Fruit fly (Drosophila melanogaster) whole organism, embryonic: ENCODE results near the gene Osi12.

Experiments
- Adf1 ChIP-seq: fragments of 200-800 bp; sonication (Bioruptor generic); IDR thresholded peaks from 2 replicates; pipeline ENCODE4 v1.3.6; 2022; ENCODE audit warnings: missing biosample characterization, missing genetic modification characterization
- Awh ChIP-seq: fragments of 200-800 bp; sonication (Bioruptor generic); IDR thresholded peaks from 2 replicates; pipeline ENCODE4, ENCODE4 v1.3.6; 2022; ENCODE audit warnings: missing biosample characterization, missing genetic modification characterization
- CG10147 ChIP-seq: fragments of 200-800 bp; sonication (Bioruptor generic); optimal IDR thresholded peaks from 2 replicates; lab custom pipeline; 2019; ENCODE audit warnings: missing biosample characterization, mild to moderate bottlenecking, missing genetic modification characterization, moderate library complexity
- CG11456 ChIP-seq: fragments of 200-800 bp; sonication (Bioruptor generic); IDR thresholded peaks from 3 replicates; pipeline ENCODE4 v1.3.6; 2022; ENCODE audit warnings: missing biosample characterization, missing genetic modification characterization
- CG12155 ChIP-seq: fragments of 200-800 bp; sonication (Bioruptor generic); optimal IDR thresholded peaks from 3 replicates; lab custom pipeline; 2016; ENCODE audit warnings: missing biosample characterization, missing genetic modification characterization
- CG14014 ChIP-seq: fragments of 200-800 bp; sonication (Bioruptor generic); IDR thresholded peaks from 2 replicates; pipeline ENCODE4 v1.3.6; 2022; ENCODE audit warnings: missing biosample characterization, missing genetic modification characterization
- CG14965 ChIP-seq: fragments of 200-800 bp; sonication (Bioruptor generic); optimal IDR thresholded peaks from 2 replicates; lab custom pipeline; 2016; ENCODE audit warnings: missing biosample characterization, missing genetic modification characterization, borderline replicate concordance
- CG1602 ChIP-seq: fragments of 200-800 bp; sonication (Bioruptor generic); optimal IDR thresholded peaks from 3 replicates; lab custom pipeline; 2016; ENCODE audit warnings: missing biosample characterization, missing genetic modification characterization
- CG1603 ChIP-seq: fragments of 200-800 bp; sonication (Bioruptor generic); optimal IDR thresholded peaks from 2 replicates; lab custom pipeline; 2019; ENCODE audit warnings: missing biosample characterization, mild to moderate bottlenecking, missing genetic modification characterization, moderate library complexity
- CG16863 ChIP-seq: fragments of 200-800 bp; sonication (Bioruptor generic); optimal IDR thresholded peaks from 3 replicates; lab custom pipeline; 2016; ENCODE audit warnings: missing biosample characterization, missing genetic modification characterization
- CG17829 ChIP-seq: fragments of 200-800 bp; optimal IDR thresholded peaks from 2 replicates; lab custom pipeline; 2019; ENCODE audit warnings: missing biosample characterization, mild to moderate bottlenecking, missing genetic modification characterization, moderate library complexity
- CG2875 ChIP-seq: fragments of 200-800 bp; sonication (Bioruptor generic); optimal IDR thresholded peaks from 2 replicates; lab custom pipeline; 2017; ENCODE audit warnings: missing biosample characterization, mild to moderate bottlenecking, missing genetic modification characterization, missing genetic modification reagents
- CG2889 ChIP-seq: fragments of 200-800 bp; sonication (Bioruptor generic); IDR thresholded peaks from 3 replicates; pipeline ENCODE4 v1.3.6; 2022; ENCODE audit warnings: missing biosample characterization, missing genetic modification characterization
- CG3726 ChIP-seq: fragments of 200-800 bp; sonication (Bioruptor generic); IDR thresholded peaks from 3 replicates; pipeline ENCODE4, ENCODE4 v1.3.6; 2022; ENCODE audit warnings: missing biosample characterization, missing genetic modification characterization
- CG6683 ChIP-seq: fragments of 200-800 bp; sonication (Bioruptor generic); optimal IDR thresholded peaks from 2 replicates; lab custom pipeline; 2017; ENCODE audit warnings: missing biosample characterization, mild to moderate bottlenecking, missing genetic modification characterization, missing genetic modification reagents
- CG6689 ChIP-seq: fragments of 200-800 bp; sonication (Bioruptor generic); IDR thresholded peaks from 2 replicates; pipeline ENCODE4 v1.3.6; 2022; ENCODE audit warnings: missing biosample characterization, missing genetic modification characterization
- CG7928 ChIP-seq: fragments of 200-800 bp; sonication (Bioruptor generic); optimal IDR thresholded peaks from 2 replicates; lab custom pipeline; 2017; ENCODE audit warnings: missing biosample characterization, mild to moderate bottlenecking, missing genetic modification characterization
- CG7963 ChIP-seq: fragments of 200-800 bp; sonication (Bioruptor generic); IDR thresholded peaks from 3 replicates; pipeline ENCODE4 v1.3.6; 2022; ENCODE audit warnings: missing biosample characterization, missing genetic modification characterization; ENCODE audit not compliant: partially characterized antibody
- D19A ChIP-seq: fragments of 200-800 bp; optimal IDR thresholded peaks from 3 replicates; lab custom pipeline; 2019; ENCODE audit warnings: missing biosample characterization, mild to moderate bottlenecking, missing genetic modification characterization, moderate library complexity
- Dll ChIP-seq: fragments of 200-800 bp; sonication (Bioruptor generic); IDR thresholded peaks from 4 replicates; pipeline ENCODE4 v1.3.6; 2022; ENCODE audit warnings: missing biosample characterization, missing genetic modification characterization; ENCODE audit not compliant: partially characterized antibody
- Elba2 ChIP-seq: fragments of 200-800 bp; sonication (Bioruptor generic); optimal IDR thresholded peaks from 3 replicates; lab custom pipeline; 2016; ENCODE audit warnings: missing biosample characterization, missing genetic modification characterization
- Ets65A ChIP-seq: fragments of 200-800 bp; sonication (Bioruptor generic); peaks from one replicate; lab custom pipeline; 2016; ENCODE audit warnings: missing biosample characterization, missing genetic modification characterization
- HLHmδ ChIP-seq: fragments of 200-800 bp; sonication (Bioruptor generic); optimal IDR thresholded peaks from 2 replicates; lab custom pipeline; 2018; ENCODE audit warnings: missing biosample characterization, mild to moderate bottlenecking, missing genetic modification characterization, moderate library complexity
- Mad ChIP-seq: fragments of 200-800 bp; sonication (Bioruptor generic); optimal IDR thresholded peaks from 2 replicates; lab custom pipeline; 2016; ENCODE audit warnings: missing biosample characterization, missing genetic modification characterization
- Nf-YB ChIP-seq: fragments of 200-800 bp; sonication (Bioruptor generic); optimal IDR thresholded peaks from 3 replicates; lab custom pipeline; 2019; ENCODE audit warnings: missing biosample characterization, mild to moderate bottlenecking, missing genetic modification characterization, moderate library complexity
- Sox100B ChIP-seq: fragments of 200-800 bp; sonication (Bioruptor generic); optimal IDR thresholded peaks from 3 replicates; lab custom pipeline; 2018; ENCODE audit warnings: missing biosample characterization, mild to moderate bottlenecking, missing genetic modification characterization
- Sox102F ChIP-seq: fragments of 200-800 bp; sonication (Bioruptor generic); optimal IDR thresholded peaks from 2 replicates; lab custom pipeline; 2018; ENCODE audit warnings: missing biosample characterization, mild to moderate bottlenecking, missing genetic modification characterization, moderate library complexity
- Sry-β ChIP-seq: fragments of 200-800 bp; sonication (Bioruptor generic); optimal IDR thresholded peaks from 2 replicates; lab custom pipeline; 2018; ENCODE audit warnings: missing biosample characterization, mild to moderate bottlenecking, missing genetic modification characterization, moderate library complexity
- bbx ChIP-seq: fragments of 200-800 bp; sonication (Bioruptor generic); IDR thresholded peaks from 2 replicates; pipeline ENCODE4 v1.3.6; 2022; ENCODE audit warnings: missing biosample characterization, missing genetic modification characterization; ENCODE audit not compliant: partially characterized antibody
- bsh ChIP-seq, 2 experiments: fragments of 200-800 bp; sonication (Bioruptor generic); optimal IDR thresholded peaks; 2 replicates each; lab custom pipeline; 2017 to 2018; ENCODE audit warnings: mild to moderate bottlenecking in 2 of 2, missing biosample characterization in 2 of 2, missing genetic modification characterization in 2 of 2, moderate library complexity in 1 of 2
- corto ChIP-seq: fragments of 200-800 bp; sonication (Bioruptor generic); optimal IDR thresholded peaks from 2 replicates; lab custom pipeline; 2016; ENCODE audit warnings: missing biosample characterization, mild to moderate bottlenecking, missing genetic modification characterization, moderate library complexity
- crc ChIP-seq: fragments of 200-800 bp; sonication (Bioruptor generic); optimal IDR thresholded peaks from 2 replicates; lab custom pipeline; 2016; ENCODE audit warnings: missing biosample characterization, missing genetic modification characterization
- emc ChIP-seq: fragments of 200-800 bp; sonication (Bioruptor generic); optimal IDR thresholded peaks from 2 replicates; lab custom pipeline; 2016; ENCODE audit warnings: missing biosample characterization, missing genetic modification characterization
- fd102C ChIP-seq: fragments of 200-800 bp; sonication (Bioruptor generic); optimal IDR thresholded peaks from 2 replicates; lab custom pipeline; 2018; ENCODE audit warnings: missing biosample characterization, mild to moderate bottlenecking, missing genetic modification characterization, moderate library complexity
- gt ChIP-seq: fragments of 200-800 bp; sonication (Bioruptor generic); IDR thresholded peaks from 2 replicates; pipeline ENCODE4 v1.3.6; 2022; ENCODE audit warnings: missing biosample characterization, missing genetic modification characterization
- ind ChIP-seq: fragments of 200-800 bp; sonication (Bioruptor generic); optimal IDR thresholded peaks from 3 replicates; lab custom pipeline; 2016; ENCODE audit warnings: missing biosample characterization, missing genetic modification characterization
- nmo ChIP-seq: fragments of 200-800 bp; sonication (Bioruptor generic); optimal IDR thresholded peaks from 2 replicates; lab custom pipeline; 2018; ENCODE audit warnings: missing biosample characterization, mild to moderate bottlenecking, missing genetic modification characterization, moderate library complexity
- otp ChIP-seq: fragments of 200-800 bp; sonication (Bioruptor generic); IDR thresholded peaks from 3 replicates; pipeline ENCODE4, ENCODE4 v1.3.6; 2022; ENCODE audit warnings: missing biosample characterization, missing genetic modification characterization
- pan ChIP-seq, 4 experiments: fragments of >200 bp in 3 of 4; fragments of 200-800 bp in 1 of 4; sonication (Bioruptor generic) in 1 of 4; optimal IDR thresholded peaks in 3 of 4; IDR thresholded peaks in 1 of 4; 2 replicates each; pipeline versions ENCODE4 v1.3.6 to Lab custom; 2017 to 2022; ENCODE audit warnings: missing biosample characterization in 2 of 4, missing genetic modification characterization in 2 of 4, mixed read lengths in 1 of 4
- peb ChIP-seq: fragments of 200-800 bp; sonication (Bioruptor generic); IDR thresholded peaks from 2 replicates; pipeline ENCODE4 v1.3.6; 2022; ENCODE audit warnings: missing biosample characterization, missing genetic modification characterization
- prd ChIP-seq, 3 experiments: fragments of >200 bp in 2 of 3; fragments of 200-800 bp in 1 of 3; sonication (Bioruptor generic) in 1 of 3; optimal IDR thresholded peaks in 2 of 3; IDR thresholded peaks in 1 of 3; 2 replicates in 2 of 3; 3 replicates in 1 of 3; pipeline versions ENCODE4 v1.3.6 to Lab custom; 2017 to 2022; ENCODE audit warnings: missing biosample characterization in 1 of 3, missing genetic modification characterization in 1 of 3
- run ChIP-seq: fragments of 200-800 bp; sonication (Bioruptor generic); optimal IDR thresholded peaks from 3 replicates; lab custom pipeline; 2018; ENCODE audit warnings: missing biosample characterization, mild to moderate bottlenecking, missing genetic modification characterization
- seq ChIP-seq: fragments of 200-800 bp; sonication (Bioruptor generic); IDR thresholded peaks from 2 replicates; pipeline ENCODE4 v1.3.6; 2022; ENCODE audit warnings: missing biosample characterization, missing genetic modification characterization
- sob ChIP-seq: fragments of 200-800 bp; sonication (Bioruptor generic); IDR thresholded peaks from 2 replicates; pipeline ENCODE4 v1.3.6; 2022; ENCODE audit warnings: missing biosample characterization, missing genetic modification characterization
- ttk ChIP-seq: fragments of 200-800 bp; sonication (Bioruptor generic); IDR thresholded peaks from 2 replicates; pipeline ENCODE4 v2.1.2; 2022; ENCODE audit warnings: missing biosample characterization, missing genetic modification characterization
- tup ChIP-seq: fragments of 200-800 bp; sonication (Bioruptor generic); optimal IDR thresholded peaks from 2 replicates; lab custom pipeline; 2016; ENCODE audit warnings: missing biosample characterization, mild to moderate bottlenecking, missing genetic modification characterization, moderate library complexity
- zf30C ChIP-seq: fragments of 200-800 bp; sonication (Bioruptor generic); optimal IDR thresholded peaks from 3 replicates; lab custom pipeline; 2018; ENCODE audit warnings: missing biosample characterization, mild to moderate bottlenecking, missing genetic modification characterization
- zfh1 ChIP-seq: fragments of 200-800 bp; sonication (Bioruptor generic); IDR thresholded peaks from 3 replicates; pipeline ENCODE4 v1.3.6; 2022; ENCODE audit warnings: missing biosample characterization, missing genetic modification characterization

Osi12 gene

dm6 chr3R:6229055-6229841 is 49.1 kb upstream of the Osi12 start (continued):
- TF ChIP-seq CG7963 (GFP tag; lab: Robert Waterston, UW) (no peak), Mad (GFP tag; lab: Kevin White, UChicago) (no peak), CG3726 (GFP tag; lab: Robert Waterston, UW) (no peak), CG17829 (tag; lab: Kevin White, UChicago) (no peak), Dll (GFP tag; lab: Robert Waterston, UW) (no peak), CG14014 (no peak), bbx (GFP tag; lab: Robert Waterston, UW) (no peak), Nf-YB (GFP tag; lab: Kevin White, UChicago) (no peak), Awh (GFP tag; lab: Robert Waterston, UW) (no peak), Ets65A (peak; percentile 56), sob (GFP tag; lab: Robert Waterston, UW) (no peak), CG6689 (GFP tag; lab: Robert Waterston, UW) (no peak), CG6683 (GFP tag; lab: Kevin White, UChicago) (no peak), Elba2 (GFP tag; lab: Kevin White, UChicago) (no peak), Sry-β (no peak), Adf1 (GFP tag; lab: Robert Waterston, UW) (no peak), seq (GFP tag; lab: Robert Waterston, UW) (no peak), gt (GFP tag; lab: Robert Waterston, UW) (no peak), peb (no peak), prd (optimal IDR thresholded peaks at IDR 0.05; lab: Kevin White, UChicago) (no peak), prd (GFP tag; IDR thresholded peaks at IDR 0.05; lab: Robert Waterston, UW) (no peak), crc (GFP tag; lab: Kevin White, UChicago) (no peak), CG10147 (GFP tag; lab: Kevin White, UChicago) (no peak), ttk (no peak), CG16863 (GFP tag; lab: Kevin White, UChicago) (no peak), otp (no peak), CG11456 (GFP tag; lab: Robert Waterston, UW) (no peak), Sox100B (GFP tag; lab: Kevin White, UChicago) (peak; percentile 31), HLHmδ (GFP tag; lab: Kevin White, UChicago) (no peak), D19A (tag; lab: Kevin White, UChicago) (peak; percentile 65), tup (no peak), emc (GFP tag; lab: Kevin White, UChicago) (no peak), CG1603 (tag; lab: Kevin White, UChicago) (peak; percentile 17), nmo (peak; percentile 57), CG2889 (GFP tag; lab: Robert Waterston, UW) (no peak), CG2875 (peak; percentile 40), bsh (GFP tag; optimal IDR thresholded peaks at IDR 0.05; lab: Kevin White, UChicago) (peak in 1 of 2 experiments; percentile 61), zfh1 (GFP tag; lab: Robert Waterston, UW) (no peak), CG7928 (GFP tag; lab: Kevin White, UChicago) (no peak), CG14965 (GFP tag; lab: Kevin White, UChicago) (no peak), zf30C (GFP tag; lab: Kevin White, UChicago) (no peak), corto (no peak), ind (GFP tag; lab: Kevin White, UChicago) (no peak), fd102C (GFP tag; lab: Kevin White, UChicago) (no peak), Sox102F (GFP tag; lab: Kevin White, UChicago) (peak; percentile 59), pan (optimal IDR thresholded peaks at IDR 0.05; lab: Kevin White, UChicago) (no peak), pan (GFP tag; optimal IDR thresholded peaks at IDR 0.05 in 1 of 2, IDR thresholded peaks at IDR 0.05 in 1 of 2) (no peak), CG12155 (no peak), CG1602 (GFP tag; lab: Kevin White, UChicago) (no peak), run (tag; lab: Kevin White, UChicago) (no peak)
